Fruit fly (Drosophila melanogaster) whole organism, wandering third instar larva: ENCODE results near the gene Rab8.

ENCODE experiments used
- Abd-B ChIP-seq: fragments of >200 bp; optimal IDR thresholded peaks from 2 replicates; lab custom pipeline; 2017; ENCODE audit warnings: missing biosample characterization, missing genetic modification characterization
- CG32264 ChIP-seq: fragments of 200-800 bp; sonication (Bioruptor generic); optimal IDR thresholded peaks from 2 replicates; lab custom pipeline; 2016; ENCODE audit warnings: missing biosample characterization, missing genetic modification characterization
- CG9705 ChIP-seq: fragments of 200-800 bp; sonication (Bioruptor generic); optimal IDR thresholded peaks from 2 replicates; lab custom pipeline; 2018; ENCODE audit warnings: missing biosample characterization, mild to moderate bottlenecking, missing genetic modification characterization
- Dfd ChIP-seq: fragments of >200 bp; optimal IDR thresholded peaks from 2 replicates; lab custom pipeline; 2017; ENCODE audit warnings: missing biosample characterization, missing genetic modification characterization
- Dif ChIP-seq: fragments of 200-275, 200-300 bp; sonication (Bioruptor generic); optimal IDR thresholded peaks from 2 replicates; lab custom pipeline; 2018; ENCODE audit warnings: missing biosample characterization, missing genetic modification characterization; ENCODE audit not compliant: partially characterized antibody
- GATAd ChIP-seq: sonication (Bioruptor generic); optimal IDR thresholded peaks from 2 replicates; lab custom pipeline; 2016; ENCODE audit warnings: missing biosample characterization, missing genetic modification characterization
- HLH106 ChIP-seq: fragments of 200-800 bp; optimal IDR thresholded peaks from 3 replicates; lab custom pipeline; 2019; ENCODE audit warnings: missing biosample characterization, mild to moderate bottlenecking, missing genetic modification characterization, moderate library complexity
- Hnf4 ChIP-seq: fragments of 200-800 bp; sonication (Bioruptor generic); optimal IDR thresholded peaks from 2 replicates; lab custom pipeline; 2016; ENCODE audit warnings: missing biosample characterization, mild to moderate bottlenecking, missing genetic modification characterization
- Hr78 ChIP-seq: fragments of >200 bp; optimal IDR thresholded peaks from 2 replicates; lab custom pipeline; 2017; ENCODE audit warnings: missing biosample characterization, missing genetic modification characterization
- Hr83 ChIP-seq: fragments of 200-300 bp; sonication (Bioruptor generic); optimal IDR thresholded peaks from 2 replicates; lab custom pipeline; 2016; ENCODE audit warnings: missing biosample characterization, mild to moderate bottlenecking, missing genetic modification characterization, moderate library complexity; ENCODE audit not compliant: poor library complexity, severe bottlenecking
- Jra ChIP-seq: sonication (Bioruptor generic); optimal IDR thresholded peaks from 2 replicates; lab custom pipeline; 2016; ENCODE audit warnings: missing biosample characterization, missing genetic modification characterization
- Mio ChIP-seq: sonication (Bioruptor generic); optimal IDR thresholded peaks from 2 replicates; lab custom pipeline; 2016; ENCODE audit warnings: missing biosample characterization, missing genetic modification characterization
- OdsH ChIP-seq: fragments of 200-800 bp; sonication (Bioruptor generic); optimal IDR thresholded peaks from 2 replicates; lab custom pipeline; 2016; ENCODE audit warnings: missing biosample characterization, mild to moderate bottlenecking, missing genetic modification characterization
- Rel ChIP-seq, 2 experiments: fragments of 200-800 bp; sonication (Bioruptor generic) in 1 of 2; optimal IDR thresholded peaks; 2 replicates in 1 of 2; 3 replicates in 1 of 2; lab custom pipeline; 2016 to 2019; ENCODE audit warnings: mild to moderate bottlenecking in 2 of 2, missing biosample characterization in 2 of 2, missing genetic modification characterization in 2 of 2, moderate library complexity in 1 of 2
- Sp1 ChIP-seq: fragments of 200-800 bp; sonication (Bioruptor generic); optimal IDR thresholded peaks from 3 replicates; lab custom pipeline; 2019; ENCODE audit warnings: missing biosample characterization, mild to moderate bottlenecking, missing genetic modification characterization, moderate library complexity
- Vsx2 ChIP-seq: fragments of 200-300, 225-300 bp; sonication (Bioruptor generic); optimal IDR thresholded peaks from 2 replicates; lab custom pipeline; 2018; ENCODE audit warnings: missing biosample characterization, missing genetic modification characterization; ENCODE audit not compliant: partially characterized antibody
- br ChIP-seq: fragments of 200-800 bp; sonication (Bioruptor generic); optimal IDR thresholded peaks from 2 replicates; lab custom pipeline; 2016; ENCODE audit warnings: missing biosample characterization, missing genetic modification characterization
- dl ChIP-seq, 2 experiments: fragments of 175-275, 200-275 bp in 1 of 2; fragments of 200-275 bp in 1 of 2; sonication (Bioruptor generic); optimal IDR thresholded peaks; lab custom pipeline; 2018; ENCODE audit warnings: mild to moderate bottlenecking in 2 of 2, missing biosample characterization in 2 of 2, missing genetic modification characterization in 2 of 2, moderate library complexity in 2 of 2; ENCODE audit not compliant: partially characterized antibody in 2 of 2, insufficient read depth in 1 of 2
- dmrt93B ChIP-seq: fragments of 200-800 bp; sonication (Bioruptor generic); optimal IDR thresholded peaks from 2 replicates; lab custom pipeline; 2018; ENCODE audit warnings: missing biosample characterization, mild to moderate bottlenecking, missing genetic modification characterization
- dsf ChIP-seq: sonication (Bioruptor generic); optimal IDR thresholded peaks from 2 replicates; lab custom pipeline; 2016; ENCODE audit warnings: missing biosample characterization, missing genetic modification characterization, borderline replicate concordance
- ey ChIP-seq: fragments of 200-800 bp; sonication (Bioruptor generic); optimal IDR thresholded peaks from 2 replicates; lab custom pipeline; 2016; ENCODE audit warnings: missing biosample characterization, missing genetic modification characterization
- foxo ChIP-seq, 2 experiments: fragments of 200-800 bp; sonication (Bioruptor generic); optimal IDR thresholded peaks; 2 replicates in 1 of 2; 3 replicates in 1 of 2; lab custom pipeline; 2016 to 2017; ENCODE audit warnings: missing biosample characterization in 2 of 2, missing genetic modification characterization in 2 of 2
- fru ChIP-seq: fragments of 200-800 bp; sonication (Bioruptor generic); optimal IDR thresholded peaks from 3 replicates; lab custom pipeline; 2016; ENCODE audit warnings: missing biosample characterization, mild to moderate bottlenecking, missing genetic modification characterization
- h ChIP-seq: fragments of 200-800 bp; sonication (Bioruptor generic); optimal IDR thresholded peaks from 3 replicates; lab custom pipeline; 2016; ENCODE audit warnings: missing biosample characterization, mild to moderate bottlenecking, missing genetic modification characterization
- lola ChIP-seq: fragments of >200 bp; optimal IDR thresholded peaks from 2 replicates; lab custom pipeline; 2017; ENCODE audit warnings: missing biosample characterization, missing genetic modification characterization
- psq ChIP-seq: fragments of 200-800 bp; sonication (Bioruptor generic); optimal IDR thresholded peaks from 3 replicates; lab custom pipeline; 2017; ENCODE audit warnings: missing biosample characterization, mild to moderate bottlenecking, missing genetic modification characterization, moderate library complexity
- rgr ChIP-seq: fragments of 200-800 bp; sonication (Bioruptor generic); optimal IDR thresholded peaks from 3 replicates; lab custom pipeline; 2016; ENCODE audit warnings: missing biosample characterization, mild to moderate bottlenecking, missing genetic modification characterization
- sage ChIP-seq: fragments of 200-800 bp; sonication (Bioruptor generic); optimal IDR thresholded peaks from 2 replicates; lab custom pipeline; 2016; ENCODE audit warnings: missing biosample characterization, mild to moderate bottlenecking, missing genetic modification characterization
- sv ChIP-seq: fragments of 200-800 bp; sonication (Bioruptor generic); optimal IDR thresholded peaks from 3 replicates; lab custom pipeline; 2016; ENCODE audit warnings: missing biosample characterization, missing genetic modification characterization
- tai ChIP-seq: sonication (Bioruptor generic); optimal IDR thresholded peaks from 2 replicates; lab custom pipeline; 2016; ENCODE audit warnings: missing biosample characterization, missing genetic modification characterization
- usp ChIP-seq: fragments of >200 bp; optimal IDR thresholded peaks from 2 replicates; lab custom pipeline; 2017; ENCODE audit warnings: missing biosample characterization, missing genetic modification characterization
- woc ChIP-seq: sonication (Bioruptor generic); optimal IDR thresholded peaks from 2 replicates; lab custom pipeline; 2016; ENCODE audit warnings: missing biosample characterization, mild to moderate bottlenecking, missing genetic modification characterization

The Rab8 gene

DNA sequence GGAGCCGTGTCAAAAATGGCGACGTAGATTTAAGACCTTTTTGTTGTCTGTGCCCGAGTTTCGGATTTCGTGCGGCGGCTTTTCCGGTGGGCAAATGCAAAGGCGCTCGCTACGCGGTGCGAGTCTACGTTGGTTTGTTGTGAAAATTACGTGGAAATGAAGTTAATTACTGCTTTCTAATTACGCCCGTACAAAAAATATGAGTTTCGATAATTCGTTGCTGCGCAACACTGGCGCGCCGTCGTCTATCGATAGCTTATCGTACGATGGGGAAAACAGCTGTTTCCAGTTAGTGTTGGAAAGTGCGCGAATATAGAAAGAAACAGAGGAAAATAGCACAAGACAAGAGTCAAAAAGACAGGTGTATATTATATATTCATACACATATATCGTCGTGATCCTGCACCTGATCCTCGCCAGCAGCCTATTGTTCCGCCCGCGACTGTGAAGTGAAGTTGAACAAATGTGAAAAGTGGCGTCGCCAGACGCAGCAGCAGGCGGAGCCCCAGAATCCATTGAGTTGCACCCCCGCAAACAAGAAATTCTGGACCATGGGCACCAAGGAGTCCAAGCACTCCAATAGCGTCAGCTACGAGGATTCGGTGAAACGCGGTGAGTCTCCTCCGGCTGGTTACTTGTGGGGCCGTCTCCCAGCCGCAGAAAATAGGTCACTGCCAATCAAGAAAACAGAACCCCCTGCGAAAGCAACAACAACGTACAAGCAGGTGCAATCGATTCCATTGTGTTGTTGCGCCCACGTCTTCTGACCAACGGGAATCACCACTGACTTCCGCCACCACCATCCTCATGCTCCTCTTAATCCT, at the start of gene Rab8, which contains the start of gene Usp32:
Gene Rab8 (minus strand): TSS at position 236 of the 824 bp plus-strand sequence.
Gene Usp32 (plus strand): TSS at position 297 of the 824 bp plus-strand sequence.
- peak; percentile 90 for TF ChIP-seq psq (GFP tag; lab: Kevin White, UChicago)
- TF ChIP-seq Hr78 (GFP tag; lab: Kevin White, UChicago): no peak
- TF ChIP-seq br (GFP tag; lab: Kevin White, UChicago): peak; percentile 76
- TF ChIP-seq CG32264: peak; percentile 40
- TF ChIP-seq lola (GFP tag; lab: Kevin White, UChicago): no peak
- TF ChIP-seq CG9705 (GFP tag; lab: Kevin White, UChicago): peak; percentile 70
- TF ChIP-seq Hr83 (GFP tag; lab: Kevin White, UChicago): peak; percentile 80
- TF ChIP-seq h: peak; percentile 85
- no peak for TF ChIP-seq tai (GFP tag; lab: Kevin White, UChicago)
- peak; percentile 85 for TF ChIP-seq Jra (GFP tag; lab: Kevin White, UChicago)
- TF ChIP-seq foxo (GFP tag; optimal IDR thresholded peaks at IDR 0.05; lab: Kevin White, UChicago): peak; percentile 61 to 78
- peak; percentile 80 for TF ChIP-seq fru
- TF ChIP-seq Abd-B (GFP tag; lab: Kevin White, UChicago): no peak
- no peak for TF ChIP-seq Dif (GFP tag; lab: Kevin White, UChicago)
- peak; percentile 69 for TF ChIP-seq HLH106 (tag; lab: Kevin White, UChicago)
- no peak for TF ChIP-seq usp (GFP tag; lab: Kevin White, UChicago)
- TF ChIP-seq Hnf4 (GFP tag; lab: Kevin White, UChicago): peak; percentile 88
- TF ChIP-seq Mio (GFP tag; lab: Kevin White, UChicago): no peak
- peak; percentile 82 for TF ChIP-seq rgr (GFP tag; lab: Kevin White, UChicago)
- peak; percentile 1 for TF ChIP-seq sv (GFP tag; lab: Kevin White, UChicago)
- peak; percentile 78 for TF ChIP-seq Sp1 (GFP tag; lab: Kevin White, UChicago)
- TF ChIP-seq GATAd (GFP tag; lab: Kevin White, UChicago): peak; percentile 43
- TF ChIP-seq Rel (GFP tag; optimal IDR thresholded peaks at IDR 0.05; lab: Kevin White, UChicago): peak; percentile 7
- peak; percentile 83 for TF ChIP-seq Rel (tag; optimal IDR thresholded peaks at IDR 0.05; lab: Kevin White, UChicago)
- TF ChIP-seq woc (GFP tag; lab: Kevin White, UChicago): peak; percentile 42
- TF ChIP-seq ey (GFP tag; lab: Kevin White, UChicago): peak; percentile 52
- TF ChIP-seq dsf (GFP tag; lab: Kevin White, UChicago): no peak
- peak; percentile 40 for TF ChIP-seq dmrt93B (GFP tag; lab: Kevin White, UChicago)
- TF ChIP-seq Vsx2: peak; percentile 78
- peak; percentile 73 for TF ChIP-seq OdsH (GFP tag; lab: Kevin White, UChicago)

- TF ChIP-seq Abd-B (GFP tag; lab: Kevin White, UChicago): no peak
- no peak for TF ChIP-seq foxo (GFP tag; optimal IDR thresholded peaks at IDR 0.05; lab: Kevin White, UChicago)
- no peak for TF ChIP-seq Dfd (GFP tag; lab: Kevin White, UChicago)
- no peak for TF ChIP-seq tai (GFP tag; lab: Kevin White, UChicago)
- TF ChIP-seq usp (GFP tag; lab: Kevin White, UChicago): no peak
- no peak for TF ChIP-seq sage (GFP tag; lab: Kevin White, UChicago)
- no peak for TF ChIP-seq dl (GFP tag; optimal IDR thresholded peaks at IDR 0.05; lab: Kevin White, UChicago; ENCODE audit: insufficient read depth in 1 of 2, partially characterized antibody in 2 of 2)
Observed at dm6 chr3L:19919981-19920380, 49.1 kb upstream of the Rab8 start.

DNA sequence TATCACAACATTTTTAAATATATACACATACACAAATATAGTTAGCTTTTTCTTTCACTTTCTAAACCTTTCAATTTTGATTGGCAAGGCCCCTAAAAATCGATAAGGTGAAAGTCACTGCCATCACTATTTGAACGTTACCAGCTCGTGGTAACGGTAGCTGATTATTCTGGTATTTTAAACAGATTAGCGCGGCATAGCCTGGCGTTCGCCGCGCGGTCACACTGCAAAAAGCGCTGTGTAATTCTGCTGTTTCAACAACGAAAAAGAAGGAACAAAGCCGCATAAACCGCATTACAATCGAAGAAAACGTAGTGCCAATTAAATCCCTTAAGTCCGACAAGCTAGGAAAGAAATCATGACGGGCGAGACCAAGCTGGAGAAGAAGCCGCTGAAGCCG, 44.0 kb upstream of the Rab8 start, which contains the start of gene Rpn1:
Gene Rpn1 (plus strand): TSS at position 219 of the 400 bp plus-strand sequence.
- no peak for TF ChIP-seq Rel (GFP tag; optimal IDR thresholded peaks at IDR 0.05; lab: Kevin White, UChicago)
- peak; percentile 29 for TF ChIP-seq Rel (tag; optimal IDR thresholded peaks at IDR 0.05; lab: Kevin White, UChicago)
- TF ChIP-seq Hr83 (GFP tag; lab: Kevin White, UChicago): peak; percentile 23
- no peak for TF ChIP-seq sage (GFP tag; lab: Kevin White, UChicago)
